Worm (Caenorhabditis elegans): ENCODE data around the gene cul-2.
A peak's percentile ranks its signal among the peaks of the same experiment; 100 is the strongest.

The cul-2 gene

DNA sequence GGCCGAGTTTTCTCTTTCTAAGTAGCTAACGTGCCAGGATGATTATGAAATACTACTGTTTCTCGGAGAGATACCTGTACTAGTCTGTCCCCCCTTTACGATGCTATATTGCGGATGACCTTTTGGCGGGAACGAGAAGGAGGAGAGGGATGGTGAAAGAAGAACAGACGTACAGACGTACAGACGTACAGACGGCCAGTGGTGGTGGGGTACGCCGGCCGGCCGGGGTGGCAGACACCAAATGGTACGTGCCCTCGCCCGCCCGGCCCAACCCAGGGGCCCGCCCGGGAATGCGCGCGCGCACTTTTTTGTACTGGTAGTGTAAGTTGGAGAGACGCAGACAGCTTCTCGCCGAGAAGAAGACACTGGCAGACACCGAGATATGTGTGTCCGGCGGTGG, 34.0 kb downstream of the cul-2 start:
- TF ChIP-seq nhr-25 (tag; optimal IDR thresholded peaks at IDR 0.05) (peak; percentile 52), egl-5 (tag; optimal IDR thresholded peaks at IDR 0.05) (no peak), nfya-1 (tag; optimal IDR thresholded peaks at IDR 0.05; ENCODE audit: insufficient read depth) (peak; percentile 11), ama-1 (optimal IDR thresholded peaks at IDR 0.05) (peak; percentile 38), lin-39 (tag; optimal IDR thresholded peaks at IDR 0.05) (peak; percentile 74), pha-4 (tag; optimal IDR thresholded peaks at IDR 0.05) (peak; percentile 19), nhr-23 (tag; optimal IDR thresholded peaks at IDR 0.05) (peak; percentile 84), nhr-237 (tag; optimal IDR thresholded peaks at IDR 0.05) (no peak), lsy-12 (tag; optimal IDR thresholded peaks at IDR 0.05) (peak; percentile 60), hmg-11 (tag; optimal IDR thresholded peaks at IDR 0.05) (peak; percentile 53), unc-39 (tag; optimal IDR thresholded peaks at IDR 0.05) (no peak)

ce11 chrIII:13721944-13722343, 34.9 kb downstream of the cul-2 start:
- peak; percentile 0 for TF ChIP-seq pha-4 (tag; optimal IDR thresholded peaks at IDR 0.05)
- TF ChIP-seq nhr-67 (tag; optimal IDR thresholded peaks at IDR 0.05) = no peak
- no peak for TF ChIP-seq skn-1 (tag; optimal IDR thresholded peaks at IDR 0.05)
- no peak for TF ChIP-seq nhr-23 (tag; optimal IDR thresholded peaks at IDR 0.05)

ce11 chrIII:13722387-13723122, 35.5 kb downstream of the cul-2 start:
- no peak for TF ChIP-seq ztf-4 (tag; optimal IDR thresholded peaks at IDR 0.05)
- peak; percentile 46 for TF ChIP-seq ama-1 (optimal IDR thresholded peaks at IDR 0.05)

DNA sequence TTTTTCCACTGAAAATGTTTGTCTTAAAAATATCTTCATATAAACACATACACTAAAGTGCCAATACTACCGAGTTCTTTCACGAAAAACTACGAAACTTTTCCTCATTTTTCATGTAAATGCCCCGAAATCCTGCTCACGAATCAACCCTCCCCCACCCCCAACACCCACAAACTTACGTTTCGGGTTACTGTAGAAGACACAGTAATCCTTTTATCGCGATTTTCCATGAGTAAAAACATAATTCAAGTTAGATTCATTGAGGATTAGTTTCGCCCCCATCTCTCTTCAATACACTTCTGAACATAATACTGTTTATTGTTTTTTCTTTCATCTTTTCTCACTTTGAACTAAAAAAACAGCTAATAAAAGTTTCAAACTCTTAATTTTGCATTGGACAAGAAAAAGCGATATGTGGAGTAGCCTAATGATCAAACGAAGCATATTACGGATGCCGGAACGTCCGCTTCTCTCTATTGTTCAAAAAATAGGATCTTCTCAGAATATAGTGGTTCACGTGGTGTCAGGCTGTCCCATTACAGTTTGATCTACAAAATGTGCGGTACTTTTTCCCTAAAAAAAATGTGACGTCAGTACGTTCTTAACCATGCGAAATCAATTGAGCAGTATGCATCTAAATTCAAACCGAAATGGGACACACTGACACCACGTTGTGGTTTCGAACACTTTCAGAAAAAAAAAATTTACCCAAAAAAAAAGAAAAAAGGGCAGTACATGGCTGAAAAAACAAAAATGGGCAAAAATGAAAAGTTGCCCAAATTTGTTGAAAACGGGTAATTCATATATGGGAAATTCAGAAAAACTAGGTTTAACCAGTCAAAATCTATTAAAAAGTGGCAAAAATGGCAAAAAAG, 37.2 kb downstream of the cul-2 start:
- TF ChIP-seq ama-1 (optimal IDR thresholded peaks at IDR 0.05) (peak; percentile 22), nhr-76 (tag; optimal IDR thresholded peaks at IDR 0.05) (no peak), lsy-12 (tag; optimal IDR thresholded peaks at IDR 0.05) (peak; percentile 26), snpc-4 (tag; optimal IDR thresholded peaks at IDR 0.05) (no peak), ceh-28 (tag; optimal IDR thresholded peaks at IDR 0.05) (no peak), nhr-43 (tag; optimal IDR thresholded peaks at IDR 0.05; ENCODE audit: poor library complexity, severe bottlenecking) (peak; percentile 32), unc-62 (GFP tag; optimal IDR thresholded peaks at IDR 0.05) (no peak), nhr-11 (tag; optimal IDR thresholded peaks at IDR 0.05) (no peak), nhr-23 (tag; optimal IDR thresholded peaks at IDR 0.05) (peak; percentile 64), ceh-16 (tag; optimal IDR thresholded peaks at IDR 0.05) (no peak)

- TF ChIP-seq elt-3 (tag; optimal IDR thresholded peaks at IDR 0.05) = no peak
- no peak for TF ChIP-seq unc-39 (tag; optimal IDR thresholded peaks at IDR 0.05)
- no peak for TF ChIP-seq pqm-1 (tag; optimal IDR thresholded peaks at IDR 0.05)
- no peak for TF ChIP-seq fos-1 (tag; optimal IDR thresholded peaks at IDR 0.05)
- no peak for TF ChIP-seq nhr-23 (tag; optimal IDR thresholded peaks at IDR 0.05)
- no peak for TF ChIP-seq R02D3.7 (tag; optimal IDR thresholded peaks at IDR 0.05)
- no peak for TF ChIP-seq pha-4 (tag; optimal IDR thresholded peaks at IDR 0.05)
- no peak for TF ChIP-seq ztf-4 (tag; optimal IDR thresholded peaks at IDR 0.05)
- TF ChIP-seq snpc-4 (tag; optimal IDR thresholded peaks at IDR 0.05) = no peak
- TF ChIP-seq ceh-16 (tag; optimal IDR thresholded peaks at IDR 0.05) = no peak
- TF ChIP-seq ceh-9 (tag; optimal IDR thresholded peaks at IDR 0.05) = no peak
- no peak for TF ChIP-seq fkh-10 (GFP tag; optimal IDR thresholded peaks at IDR 0.05)
Measured at ce11 chrIII:13729760-13730159, 42.7 kb downstream of the cul-2 start.

ce11 chrIII:13731589-13731988, 44.5 kb downstream of the cul-2 start, which contains the start of gene W06F12.2:
Gene W06F12.2, minus strand, starts transcription at chrIII:13731689.
- no peak for TF ChIP-seq nhr-237 (tag; optimal IDR thresholded peaks at IDR 0.05)
- no peak for TF ChIP-seq elt-1 (tag; optimal IDR thresholded peaks at IDR 0.05)
- TF ChIP-seq pqm-1 (tag; optimal IDR thresholded peaks at IDR 0.05) = no peak
- TF ChIP-seq elt-3 (tag; optimal IDR thresholded peaks at IDR 0.05) = no peak
- no peak for TF ChIP-seq skn-1 (tag; optimal IDR thresholded peaks at IDR 0.05)
- TF ChIP-seq ceh-28 (tag; optimal IDR thresholded peaks at IDR 0.05) = no peak
- no peak for TF ChIP-seq tbx-2 (tag; optimal IDR thresholded peaks at IDR 0.05)
- TF ChIP-seq fos-1 (tag; optimal IDR thresholded peaks at IDR 0.05) = no peak
- no peak for TF ChIP-seq ztf-4 (tag; optimal IDR thresholded peaks at IDR 0.05)
- TF ChIP-seq lin-15B (tag; optimal IDR thresholded peaks at IDR 0.05) = no peak
- no peak for TF ChIP-seq nhr-77 (tag; optimal IDR thresholded peaks at IDR 0.05)
- no peak for TF ChIP-seq lsy-12 (tag; optimal IDR thresholded peaks at IDR 0.05)
- no peak for TF ChIP-seq ama-1 (optimal IDR thresholded peaks at IDR 0.05)
- no peak for TF ChIP-seq nhr-25 (tag; optimal IDR thresholded peaks at IDR 0.05)
- TF ChIP-seq nhr-76 (tag; optimal IDR thresholded peaks at IDR 0.05) = no peak
